Fruit fly (Drosophila melanogaster) whole organism, embryonic: ENCODE measurements around the gene fit.

ENCODE experiments used
- Atf3 ChIP-seq: fragments of 200-800 bp; sonication (Bioruptor generic); optimal IDR thresholded peaks from 3 replicates; lab custom pipeline; 2016; ENCODE audit warnings: missing biosample characterization, missing genetic modification characterization
- CG10959 ChIP-seq: fragments of 200-800 bp; sonication (Bioruptor generic); IDR thresholded peaks from 2 replicates; pipeline ENCODE4 v1.3.6; 2022; ENCODE audit warnings: missing biosample characterization, missing genetic modification characterization
- CG11456 ChIP-seq: fragments of 200-800 bp; sonication (Bioruptor generic); IDR thresholded peaks from 3 replicates; pipeline ENCODE4 v1.3.6; 2022; ENCODE audit warnings: missing biosample characterization, missing genetic modification characterization
- CG13123 ChIP-seq: fragments of 200-800 bp; sonication (Bioruptor generic); optimal IDR thresholded peaks from 2 replicates; lab custom pipeline; 2016; ENCODE audit warnings: missing biosample characterization, missing genetic modification characterization
- CG13296 ChIP-seq: fragments of 200-800 bp; sonication (Bioruptor generic); optimal IDR thresholded peaks from 3 replicates; lab custom pipeline; 2018; ENCODE audit warnings: missing biosample characterization, mild to moderate bottlenecking, missing genetic modification characterization
- CG1529 ChIP-seq: fragments of 200-800 bp; sonication (Bioruptor generic); optimal IDR thresholded peaks from 3 replicates; lab custom pipeline; 2018; ENCODE audit warnings: missing biosample characterization, missing genetic modification characterization
- CG15514 ChIP-seq: fragments of 200-800 bp; sonication (Bioruptor generic); optimal IDR thresholded peaks from 3 replicates; lab custom pipeline; 2017; ENCODE audit warnings: missing biosample characterization, missing genetic modification characterization, mild to moderate bottlenecking, moderate library complexity, missing genetic modification reagents
- CG1792 ChIP-seq: fragments of 200-800 bp; sonication (Bioruptor generic); optimal IDR thresholded peaks from 2 replicates; lab custom pipeline; 2016; ENCODE audit warnings: missing biosample characterization, missing genetic modification characterization
- CG18764 ChIP-seq: fragments of 200-800 bp; sonication (Bioruptor generic); optimal IDR thresholded peaks from 3 replicates; lab custom pipeline; 2016; ENCODE audit warnings: missing biosample characterization, missing genetic modification characterization
- CG2129 ChIP-seq: fragments of 200-800 bp; sonication (Bioruptor generic); IDR thresholded peaks from 2 replicates; pipeline ENCODE4 v1.3.6; 2022; ENCODE audit warnings: missing biosample characterization, missing genetic modification characterization; ENCODE audit not compliant: partially characterized antibody
- CG30020 ChIP-seq: fragments of 200-800 bp; optimal IDR thresholded peaks from 2 replicates; lab custom pipeline; 2019; ENCODE audit warnings: missing biosample characterization, mild to moderate bottlenecking, missing genetic modification characterization, moderate library complexity
- CG34376 ChIP-seq: fragments of 200-800 bp; sonication (Bioruptor generic); optimal IDR thresholded peaks from 2 replicates; lab custom pipeline; 2018; ENCODE audit warnings: missing biosample characterization, mild to moderate bottlenecking, missing genetic modification characterization
- CG3838 ChIP-seq: fragments of 200-800 bp; sonication (Bioruptor generic); optimal IDR thresholded peaks from 3 replicates; lab custom pipeline; 2016; ENCODE audit warnings: missing biosample characterization, missing genetic modification characterization
- CG3847 ChIP-seq: fragments of 200-800 bp; sonication (Bioruptor generic); IDR thresholded peaks from 2 replicates; pipeline ENCODE4 v1.3.6; 2022; ENCODE audit warnings: missing biosample characterization, missing genetic modification characterization
- CG4404 ChIP-seq: fragments of 200-800 bp; sonication (Bioruptor generic); IDR thresholded peaks from 2 replicates; pipeline ENCODE4 v1.3.6; 2022; ENCODE audit warnings: missing biosample characterization, missing genetic modification characterization
- CG6689 ChIP-seq: fragments of 200-800 bp; sonication (Bioruptor generic); IDR thresholded peaks from 2 replicates; pipeline ENCODE4 v1.3.6; 2022; ENCODE audit warnings: missing biosample characterization, missing genetic modification characterization
- CG6765 ChIP-seq: fragments of 200-800 bp; sonication (Bioruptor generic); optimal IDR thresholded peaks from 3 replicates; lab custom pipeline; 2017; ENCODE audit warnings: missing biosample characterization, mild to moderate bottlenecking, missing genetic modification characterization
- CG8359 ChIP-seq: fragments of 200-800 bp; sonication (Bioruptor generic); optimal IDR thresholded peaks from 2 replicates; lab custom pipeline; 2017; ENCODE audit warnings: missing biosample characterization, mild to moderate bottlenecking, missing genetic modification characterization, borderline replicate concordance
- D ChIP-seq, 2 experiments: fragments of 200-800 bp in 1 of 2; fragments of >200 bp in 1 of 2; sonication (Bioruptor generic) in 1 of 2; optimal IDR thresholded peaks; 2 replicates in 1 of 2; 3 replicates in 1 of 2; lab custom pipeline; 2017; ENCODE audit warnings: mild to moderate bottlenecking in 1 of 2, missing biosample characterization in 1 of 2, missing genetic modification characterization in 1 of 2, missing genetic modification reagents in 1 of 2
- D19B ChIP-seq: fragments of 200-800 bp; sonication (Bioruptor generic); optimal IDR thresholded peaks from 2 replicates; lab custom pipeline; 2017; ENCODE audit warnings: missing biosample characterization, mild to moderate bottlenecking, missing genetic modification characterization
- Drgx ChIP-seq: fragments of 200-800 bp; sonication (Bioruptor generic); IDR thresholded peaks from 2 replicates; pipeline ENCODE4 v1.3.6; 2022; ENCODE audit warnings: missing biosample characterization, missing genetic modification characterization
- HLH4C ChIP-seq: fragments of 200-800 bp; sonication (Bioruptor generic); IDR thresholded peaks from 3 replicates; pipeline ENCODE4 v1.3.6; 2022; ENCODE audit warnings: missing biosample characterization, missing genetic modification characterization; ENCODE audit not compliant: partially characterized antibody
- Lim3 ChIP-seq: fragments of 200-800 bp; sonication (Bioruptor generic); IDR thresholded peaks from 2 replicates; pipeline ENCODE4 v1.3.6; 2022; ENCODE audit warnings: missing biosample characterization, missing genetic modification characterization
- MTF-1 ChIP-seq: fragments of 200-800 bp; sonication (Bioruptor generic); optimal IDR thresholded peaks from 2 replicates; lab custom pipeline; 2018; ENCODE audit warnings: missing biosample characterization, mild to moderate bottlenecking, missing genetic modification characterization, borderline replicate concordance
- NC2α ChIP-seq: fragments of 200-800 bp; sonication (Bioruptor generic); optimal IDR thresholded peaks from 2 replicates; lab custom pipeline; 2016; ENCODE audit warnings: missing biosample characterization, missing genetic modification characterization
- Opbp ChIP-seq: fragments of 200-800 bp; sonication (Bioruptor generic); IDR thresholded peaks from 3 replicates; pipeline ENCODE4 v1.3.6; 2022; ENCODE audit warnings: missing biosample characterization, missing genetic modification characterization; ENCODE audit not compliant: partially characterized antibody
- Ptx1 ChIP-seq: fragments of 200-800 bp; sonication (Bioruptor generic); IDR thresholded peaks from 2 replicates; pipeline ENCODE4 v1.3.6; 2022; ENCODE audit warnings: missing biosample characterization, missing genetic modification characterization
- TFAM ChIP-seq: fragments of 200-800 bp; sonication (Bioruptor generic); optimal IDR thresholded peaks from 2 replicates; lab custom pipeline; 2017; ENCODE audit warnings: missing biosample characterization, missing genetic modification characterization, inconsistent platforms
- Tbp ChIP-seq: fragments of >200 bp; optimal IDR thresholded peaks from 2 replicates; lab custom pipeline; 2018; ENCODE audit warnings: missing biosample characterization, missing genetic modification characterization
- ase ChIP-seq: fragments of 200-800 bp; sonication (Bioruptor generic); IDR thresholded peaks from 3 replicates; pipeline ENCODE4 v1.3.6; 2022; ENCODE audit warnings: missing biosample characterization, missing genetic modification characterization
- eve ChIP-seq, 2 experiments: fragments of >200 bp; optimal IDR thresholded peaks; 2 replicates each; lab custom pipeline; 2017; ENCODE audit warnings: missing biosample characterization in 2 of 2, missing genetic modification characterization in 2 of 2
- fd102C ChIP-seq: fragments of 200-800 bp; sonication (Bioruptor generic); optimal IDR thresholded peaks from 2 replicates; lab custom pipeline; 2018; ENCODE audit warnings: missing biosample characterization, mild to moderate bottlenecking, missing genetic modification characterization, moderate library complexity
- fd96Cb ChIP-seq: fragments of 200-800 bp; sonication (Bioruptor generic); optimal IDR thresholded peaks from 2 replicates; lab custom pipeline; 2018; ENCODE audit warnings: missing biosample characterization, mild to moderate bottlenecking, missing genetic modification characterization, moderate library complexity
- fu2 ChIP-seq: fragments of 200-800 bp; sonication (Bioruptor generic); optimal IDR thresholded peaks from 2 replicates; lab custom pipeline; 2016; ENCODE audit warnings: missing biosample characterization, missing genetic modification characterization
- grau ChIP-seq: fragments of 200-800 bp; optimal IDR thresholded peaks from 3 replicates; lab custom pipeline; 2019; ENCODE audit warnings: missing biosample characterization, mild to moderate bottlenecking, missing genetic modification characterization, moderate library complexity
- grn ChIP-seq: fragments of 200-800 bp; sonication (Bioruptor generic); optimal IDR thresholded peaks from 3 replicates; lab custom pipeline; 2017; ENCODE audit warnings: missing biosample characterization, missing genetic modification characterization
- hb ChIP-seq: fragments of 200-800 bp; sonication (Bioruptor generic); IDR thresholded peaks from 3 replicates; pipeline ENCODE4 v1.3.6; 2022; ENCODE audit warnings: missing biosample characterization, missing genetic modification characterization; ENCODE audit not compliant: partially characterized antibody
- hbn ChIP-seq: fragments of 200-800 bp; sonication (Bioruptor generic); IDR thresholded peaks from 2 replicates; pipeline ENCODE4 v1.3.6; 2022; ENCODE audit warnings: missing biosample characterization, missing genetic modification characterization; ENCODE audit not compliant: partially characterized antibody
- hth ChIP-seq: fragments of >200 bp; optimal IDR thresholded peaks from 2 replicates; lab custom pipeline; 2017; ENCODE audit warnings: inconsistent platforms
- inv ChIP-seq: fragments of 200-800 bp; sonication (Bioruptor generic); IDR thresholded peaks from 2 replicates; pipeline ENCODE4 v1.3.6; 2022; ENCODE audit warnings: missing biosample characterization, missing genetic modification characterization; ENCODE audit not compliant: partially characterized antibody
- klu ChIP-seq: fragments of 200-800 bp; sonication (Bioruptor generic); IDR thresholded peaks from 2 replicates; pipeline ENCODE4 v1.3.6; 2022; ENCODE audit warnings: missing biosample characterization, missing genetic modification characterization
- nerfin-2 ChIP-seq: fragments of 200-800 bp; sonication (Bioruptor generic); IDR thresholded peaks from 2 replicates; pipeline ENCODE4 v1.3.6; 2022; ENCODE audit warnings: missing biosample characterization, missing genetic modification characterization; ENCODE audit not compliant: partially characterized antibody
- nmo ChIP-seq: fragments of 200-800 bp; sonication (Bioruptor generic); optimal IDR thresholded peaks from 2 replicates; lab custom pipeline; 2018; ENCODE audit warnings: missing biosample characterization, mild to moderate bottlenecking, missing genetic modification characterization, moderate library complexity
- peb ChIP-seq: fragments of 200-800 bp; sonication (Bioruptor generic); IDR thresholded peaks from 2 replicates; pipeline ENCODE4 v1.3.6; 2022; ENCODE audit warnings: missing biosample characterization, missing genetic modification characterization
- pum ChIP-seq: fragments of 200-800 bp; sonication (Bioruptor generic); optimal IDR thresholded peaks from 2 replicates; lab custom pipeline; 2016; ENCODE audit warnings: missing biosample characterization, missing genetic modification characterization
- row ChIP-seq: fragments of 200-800 bp; sonication (Bioruptor generic); IDR thresholded peaks from 3 replicates; pipeline ENCODE4 v1.3.6; 2022; ENCODE audit warnings: missing biosample characterization, missing genetic modification characterization
- sr ChIP-seq: fragments of 200-800 bp; sonication (Bioruptor generic); IDR thresholded peaks from 3 replicates; pipeline ENCODE4 v1.3.6; 2022; ENCODE audit warnings: missing biosample characterization, missing genetic modification characterization
- tap ChIP-seq: fragments of 200-800 bp; optimal IDR thresholded peaks from 3 replicates; lab custom pipeline; 2019; ENCODE audit warnings: missing biosample characterization, mild to moderate bottlenecking, missing genetic modification characterization, moderate library complexity
- wek ChIP-seq: fragments of 200-800 bp; sonication (Bioruptor generic); optimal IDR thresholded peaks from 3 replicates; lab custom pipeline; 2018; ENCODE audit warnings: missing biosample characterization, mild to moderate bottlenecking, missing genetic modification characterization, moderate library complexity

fit gene

dm6 chr3R:21834234-21835070, 49.8 kb downstream of the fit start (continued):
- TF ChIP-seq NC2α: no peak
- no peak for TF ChIP-seq pum (GFP tag; lab: Kevin White, UChicago)
- no peak for TF ChIP-seq ase (GFP tag; lab: Robert Waterston, UW)
- no peak for TF ChIP-seq CG13296
- TF ChIP-seq CG13123 (GFP tag; lab: Kevin White, UChicago): no peak
- peak; percentile 47; the same call in 1 of the 2 replicates for TF ChIP-seq CG6689 (GFP tag; lab: Robert Waterston, UW)
- no peak for TF ChIP-seq peb (GFP tag; lab: Robert Waterston, UW)
- TF ChIP-seq row (GFP tag; lab: Robert Waterston, UW): peak; percentile 52; the same call in 2 of the 3 replicates
- no peak for TF ChIP-seq hth (lab: Kevin White, UChicago)
- TF ChIP-seq MTF-1: no peak
- no peak for TF ChIP-seq hbn
- no peak for TF ChIP-seq CG11456 (GFP tag; lab: Robert Waterston, UW)
- TF ChIP-seq CG15514 (GFP tag; lab: Kevin White, UChicago): no peak
- TF ChIP-seq D (optimal IDR thresholded peaks at IDR 0.05; lab: Kevin White, UChicago): no peak
- TF ChIP-seq D (GFP tag; optimal IDR thresholded peaks at IDR 0.05; lab: Kevin White, UChicago): peak; percentile 27
- peak; percentile 58 for TF ChIP-seq grau (tag; lab: Kevin White, UChicago)
- TF ChIP-seq fd96Cb (tag; lab: Kevin White, UChicago): no peak
- no peak for TF ChIP-seq Opbp (GFP tag; lab: Robert Waterston, UW)
- TF ChIP-seq inv (GFP tag; lab: Robert Waterston, UW): no peak
- no peak for TF ChIP-seq CG30020 (tag; lab: Kevin White, UChicago)
- no peak for TF ChIP-seq CG3847 (GFP tag; lab: Robert Waterston, UW)
- TF ChIP-seq CG1792 (GFP tag; lab: Kevin White, UChicago): no peak
- TF ChIP-seq CG6765 (GFP tag; lab: Kevin White, UChicago): no peak
- TF ChIP-seq Tbp: no peak
- TF ChIP-seq D19B (GFP tag; lab: Kevin White, UChicago): no peak
- peak; percentile 59 for TF ChIP-seq nmo (GFP tag; lab: Kevin White, UChicago)
- TF ChIP-seq HLH4C (GFP tag; lab: Robert Waterston, UW): no peak
- TF ChIP-seq hb (GFP tag; lab: Robert Waterston, UW): no peak
- TF ChIP-seq CG18764 (GFP tag; lab: Kevin White, UChicago): no peak
- no peak for TF ChIP-seq fd102C (GFP tag; lab: Kevin White, UChicago)
- no peak for TF ChIP-seq wek (GFP tag; lab: Kevin White, UChicago)
- TF ChIP-seq Drgx (GFP tag; lab: Robert Waterston, UW): 0 out of 2 replicates have a peak, but pooled peaks have one; percentile 5
- TF ChIP-seq CG2129: no peak
- TF ChIP-seq sr (GFP tag; lab: Robert Waterston, UW): no peak
- TF ChIP-seq CG3838 (GFP tag; lab: Kevin White, UChicago): no peak
- peak in 1 of 2 experiments; percentile 67 for TF ChIP-seq eve (GFP tag; optimal IDR thresholded peaks at IDR 0.05; lab: Kevin White, UChicago)
- TF ChIP-seq grn: peak; percentile 14
- TF ChIP-seq TFAM (GFP tag; lab: Kevin White, UChicago): no peak
- TF ChIP-seq fu2 (GFP tag; lab: Kevin White, UChicago): no peak
- TF ChIP-seq klu (GFP tag; lab: Robert Waterston, UW): no peak
- TF ChIP-seq CG10959 (GFP tag; lab: Robert Waterston, UW): no peak
- TF ChIP-seq Ptx1: 0 out of 2 replicates have a peak, but pooled peaks have one; percentile 20
- no peak for TF ChIP-seq CG8359
- TF ChIP-seq nerfin-2 (GFP tag; lab: Robert Waterston, UW): no peak
- no peak for TF ChIP-seq Lim3
- no peak for TF ChIP-seq tap (tag; lab: Kevin White, UChicago)
- TF ChIP-seq CG1529 (GFP tag; lab: Kevin White, UChicago): peak; percentile 3
- TF ChIP-seq CG34376 (GFP tag; lab: Kevin White, UChicago): no peak
- TF ChIP-seq Atf3 (GFP tag; lab: Kevin White, UChicago): no peak
- no peak for TF ChIP-seq CG4404 (GFP tag; lab: Robert Waterston, UW)
